Worm (Caenorhabditis elegans) whole organism, midembryonic: ENCODE data around the gene H11E01.3.

Experiments
- T22C8.4 ChIP-seq: fragments of 200-800 bp; sonication (Bioruptor generic); IDR thresholded peaks from 2 replicates; pipeline ENCODE4 v1.3.6; 2022; ENCODE audit warnings: missing genetic modification characterization, missing compliant biosample characterization
- med-1 ChIP-seq: sonication (generic microtip); optimal IDR thresholded peaks from 2 replicates; lab custom pipeline; 2017; ENCODE audit warnings: missing genetic modification characterization, mild to moderate bottlenecking, missing compliant biosample characterization, antibody characterized with exemption, missing genetic modification reagents; ENCODE audit not compliant: insufficient read depth
- tab-1 ChIP-seq: fragments of 200-800 bp; sonication (Bioruptor generic); IDR thresholded peaks from 2 replicates; pipeline ENCODE4 v1.3.6; 2022; ENCODE audit warnings: missing genetic modification characterization, missing compliant biosample characterization
- ztf-23 ChIP-seq: fragments of 200-800 bp; sonication (Bioruptor generic); IDR thresholded peaks from 2 replicates; pipeline ENCODE4 v1.3.6; 2022; ENCODE audit warnings: missing genetic modification reagents, missing genetic modification characterization, missing compliant biosample characterization
- ztf-29 ChIP-seq: fragments of 200-800 bp; sonication (Bioruptor generic); IDR thresholded peaks from 2 replicates; pipeline ENCODE4 v1.3.6; 2022; ENCODE audit warnings: missing genetic modification reagents, missing genetic modification characterization, missing compliant biosample characterization

- TF ChIP-seq ztf-23 (GFP tag; lab: Robert Waterston, UW) (no peak), tab-1 (GFP tag; lab: Robert Waterston, UW) (no peak), ztf-29 (no peak), T22C8.4 (GFP tag; lab: Robert Waterston, UW) (no peak), med-1 (no peak)
Observed at ce11 chrX:1587082-1587481, 17.6 kb upstream of the H11E01.3 start.
